Worm (Caenorhabditis elegans) whole organism, mixed stage, embryonic: ENCODE data around the gene B0222.11.

Experiments
- M03D4.4 ChIP-seq: sonication (generic microtip); optimal IDR thresholded peaks from 2 replicates; lab custom pipeline; 2017; ENCODE audit warnings: mild to moderate bottlenecking, missing genetic modification characterization, missing compliant biosample characterization
- bed-3 ChIP-seq: fragments of 200-800 bp; sonication (Bioruptor generic); optimal IDR thresholded peaks from 3 replicates; lab custom pipeline; 2018; ENCODE audit warnings: mild to moderate bottlenecking, missing genetic modification characterization, moderate library complexity, missing compliant biosample characterization
- blmp-1 ChIP-seq: fragments of 150-350 bp; optimal IDR thresholded peaks from 2 replicates; lab custom pipeline; 2014; ENCODE audit warnings: missing biosample characterization, missing genetic modification characterization
- ceh-39 ChIP-seq: fragments of 150-350 bp; optimal IDR thresholded peaks from 2 replicates; lab custom pipeline; 2014; ENCODE audit warnings: missing biosample characterization, missing genetic modification characterization
- ceh-43 ChIP-seq: fragments of 200-800 bp; sonication (Bioruptor generic); optimal IDR thresholded peaks from 2 replicates; lab custom pipeline; 2018; ENCODE audit warnings: mild to moderate bottlenecking, missing genetic modification characterization, moderate library complexity, missing compliant biosample characterization
- ceh-83 ChIP-seq: fragments of 200-800 bp; sonication (Bioruptor generic); optimal IDR thresholded peaks from 2 replicates; lab custom pipeline; 2018; ENCODE audit warnings: mild to moderate bottlenecking, missing genetic modification characterization, missing compliant biosample characterization
- ces-1 ChIP-seq: fragments of 150-350 bp; optimal IDR thresholded peaks from 2 replicates; lab custom pipeline; 2014; ENCODE audit warnings: missing biosample characterization, missing genetic modification reagents, missing genetic modification characterization
- cnd-1 ChIP-seq: fragments of 200-800 bp; sonication (Bioruptor generic); optimal IDR thresholded peaks from 2 replicates; lab custom pipeline; 2018; ENCODE audit warnings: mild to moderate bottlenecking, missing genetic modification characterization, missing compliant biosample characterization
- drap-1 ChIP-seq: fragments of 200-800 bp; sonication (Bioruptor generic); optimal IDR thresholded peaks from 3 replicates; lab custom pipeline; 2018; ENCODE audit warnings: mild to moderate bottlenecking, missing genetic modification characterization, missing compliant biosample characterization
- elt-1 ChIP-seq: sonication (generic microtip); optimal IDR thresholded peaks from 2 replicates; lab custom pipeline; 2017; ENCODE audit warnings: missing genetic modification characterization, mild to moderate bottlenecking, missing compliant biosample characterization, antibody characterized with exemption, moderate library complexity, borderline replicate concordance; ENCODE audit not compliant: insufficient read depth
- elt-3 ChIP-seq: fragments of 150-350 bp; optimal IDR thresholded peaks from 2 replicates; lab custom pipeline; 2014; ENCODE audit warnings: missing biosample characterization, missing genetic modification characterization
- flh-1 ChIP-seq: fragments of 200-800 bp; sonication (Bioruptor generic); optimal IDR thresholded peaks from 2 replicates; lab custom pipeline; 2018; ENCODE audit warnings: mild to moderate bottlenecking, missing genetic modification characterization, moderate library complexity, missing compliant biosample characterization
- ham-2 ChIP-seq: fragments of 200-800 bp; sonication (Bioruptor generic); optimal IDR thresholded peaks from 2 replicates; lab custom pipeline; 2018; ENCODE audit warnings: mild to moderate bottlenecking, missing genetic modification characterization, missing compliant biosample characterization
- hlh-1 ChIP-seq: fragments of 150-350 bp; optimal IDR thresholded peaks from 2 replicates; lab custom pipeline; 2014; ENCODE audit warnings: missing biosample characterization, missing genetic modification reagents, missing genetic modification characterization
- lin-13 ChIP-seq: fragments of 150-350 bp; optimal IDR thresholded peaks from 2 replicates; lab custom pipeline; 2014; ENCODE audit warnings: missing biosample characterization, missing genetic modification characterization
- lin-32 ChIP-seq: fragments of 200-800 bp; sonication (Bioruptor generic); optimal IDR thresholded peaks from 2 replicates; lab custom pipeline; 2018; ENCODE audit warnings: mild to moderate bottlenecking, missing genetic modification characterization, missing compliant biosample characterization
- lsy-2 ChIP-seq: fragments of 150-350 bp; optimal IDR thresholded peaks from 2 replicates; lab custom pipeline; 2014; ENCODE audit warnings: missing biosample characterization, missing genetic modification characterization
- mab-5 ChIP-seq: fragments of 150-350 bp; optimal IDR thresholded peaks from 2 replicates; lab custom pipeline; 2014; ENCODE audit warnings: missing biosample characterization, missing genetic modification characterization
- mep-1 ChIP-seq: fragments of 150-350 bp; optimal IDR thresholded peaks from 2 replicates; lab custom pipeline; 2017; ENCODE audit warnings: missing biosample characterization, missing genetic modification reagents, missing genetic modification characterization, inconsistent platforms
- mls-2 ChIP-seq: sonication (generic microtip); optimal IDR thresholded peaks from 2 replicates; lab custom pipeline; 2016; ENCODE audit warnings: mild to moderate bottlenecking, missing genetic modification characterization, moderate library complexity, missing compliant biosample characterization
- nhr-12 ChIP-seq: fragments of 150-350 bp; optimal IDR thresholded peaks from 2 replicates; lab custom pipeline; 2014; ENCODE audit warnings: missing biosample characterization, missing genetic modification characterization
- nhr-2 ChIP-seq: fragments of 150-350 bp; optimal IDR thresholded peaks from 2 replicates; lab custom pipeline; 2014; ENCODE audit warnings: missing biosample characterization, missing genetic modification characterization
- nhr-237 ChIP-seq: fragments of 150-350 bp; optimal IDR thresholded peaks from 2 replicates; lab custom pipeline; 2014; ENCODE audit warnings: missing biosample characterization, missing genetic modification characterization
- pha-4 ChIP-seq: fragments of 150-350 bp; optimal IDR thresholded peaks from 2 replicates; lab custom pipeline; 2018; ENCODE audit warnings: missing biosample characterization, missing genetic modification reagents, missing genetic modification characterization
- sem-2 ChIP-seq: fragments of 200-800 bp; sonication (Bioruptor generic); optimal IDR thresholded peaks from 2 replicates; lab custom pipeline; 2018; ENCODE audit warnings: mild to moderate bottlenecking, missing genetic modification characterization, missing compliant biosample characterization
- snpc-4 ChIP-seq: fragments of 150-350 bp; optimal IDR thresholded peaks from 2 replicates; lab custom pipeline; 2014; ENCODE audit warnings: missing biosample characterization, missing genetic modification characterization
- sptf-1 ChIP-seq: sonication (generic microtip); optimal IDR thresholded peaks from 2 replicates; lab custom pipeline; 2017; ENCODE audit warnings: mild to moderate bottlenecking, missing genetic modification characterization, moderate library complexity, missing compliant biosample characterization
- unc-120 ChIP-seq: sonication (generic microtip); optimal IDR thresholded peaks from 2 replicates; lab custom pipeline; 2017; ENCODE audit warnings: missing genetic modification characterization, missing compliant biosample characterization; ENCODE audit not compliant: poor library complexity, severe bottlenecking
- unc-39 ChIP-seq: fragments of 150-350 bp; optimal IDR thresholded peaks from 2 replicates; lab custom pipeline; 2014; ENCODE audit warnings: missing biosample characterization, missing genetic modification characterization
- unc-62 ChIP-seq: fragments of 150-350 bp; optimal IDR thresholded peaks from 2 replicates; lab custom pipeline; 2014; ENCODE audit warnings: missing biosample characterization, missing genetic modification reagents, missing genetic modification characterization
- zip-8 ChIP-seq: fragments of 150-350 bp; optimal IDR thresholded peaks from 2 replicates; lab custom pipeline; 2014; ENCODE audit warnings: missing biosample characterization, missing genetic modification characterization
- ztf-11 ChIP-seq: fragments of 150-350 bp; optimal IDR thresholded peaks from 2 replicates; lab custom pipeline; 2014; ENCODE audit warnings: missing biosample characterization, missing genetic modification characterization

B0222.11 gene

DNA sequence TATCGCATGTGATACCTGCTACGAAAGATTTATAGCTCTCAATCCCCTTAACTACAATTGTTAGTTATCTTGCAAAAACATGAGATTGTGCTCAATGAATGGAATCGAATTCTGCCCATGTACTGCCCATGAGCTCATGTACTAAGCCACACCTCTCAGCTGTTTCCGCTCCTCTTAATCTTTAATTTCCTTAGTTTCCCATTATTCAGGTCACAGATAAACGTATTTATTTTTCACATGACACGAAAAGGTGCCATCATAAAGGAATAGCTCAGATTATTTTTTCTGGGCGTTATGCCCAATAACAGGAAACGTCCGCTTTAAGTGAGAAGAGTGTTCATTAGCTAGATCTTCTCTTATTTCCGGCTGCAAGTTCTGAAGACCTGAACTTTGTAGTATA, 18.0 kb upstream of the B0222.11 start:
- TF ChIP-seq sem-2 (GFP tag; lab: Kevin White, UChicago): no peak

DNA sequence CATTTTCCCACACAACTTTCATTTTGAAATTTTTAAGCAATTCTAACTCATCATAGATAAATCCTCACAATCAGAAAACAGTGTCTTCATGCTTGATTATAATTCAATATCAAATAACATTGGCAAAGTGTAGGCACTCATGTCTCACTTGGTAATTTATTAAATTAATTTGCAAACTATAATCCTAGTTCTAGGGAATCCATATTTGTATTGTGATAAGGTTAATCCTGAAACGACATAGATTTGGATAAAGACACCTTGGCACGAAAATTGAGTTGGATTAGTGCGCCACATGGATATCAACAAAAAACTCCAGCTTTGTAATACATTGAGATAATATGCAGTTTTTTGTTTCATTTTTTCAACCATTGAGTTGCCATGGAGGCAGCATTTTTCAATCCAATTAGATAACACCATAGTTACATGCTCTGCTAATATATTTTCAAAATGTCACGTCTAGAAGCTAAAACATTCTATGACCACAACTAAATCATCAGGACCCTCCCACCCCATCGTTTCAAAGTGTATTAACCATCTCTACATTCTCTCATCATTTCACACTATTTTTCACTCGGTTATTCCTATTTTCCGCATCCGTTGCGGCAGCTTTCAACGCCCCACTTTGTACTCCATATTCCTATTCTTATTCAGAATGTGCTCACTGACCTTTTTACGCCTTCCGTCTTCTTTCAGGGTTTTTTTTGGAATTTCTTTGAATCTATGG, 15.9 kb upstream of the B0222.11 start:
- TF ChIP-seq ces-1 (GFP tag; lab: Kevin White, UChicago) (peak; percentile 78), unc-39 (no peak)

ce11 chrV:9181669-9182250, 13.8 kb upstream of the B0222.11 start, which contains the start of gene ptr-1:
ptr-1 (minus strand) TSS chrV:9181719.
- TF ChIP-seq snpc-4 (no peak), mls-2 (tag; lab: Kevin White, UChicago) (no peak), cnd-1 (tag; lab: Kevin White, UChicago) (no peak), ham-2 (GFP tag; lab: Kevin White, UChicago) (peak; percentile 13), unc-120 (no peak), mep-1 (tag; lab: Kevin White, UChicago) (no peak), nhr-237 (no peak), blmp-1 (tag; lab: Kevin White, UChicago) (peak; percentile 32), hlh-1 (tag; lab: Kevin White, UChicago) (no peak), mab-5 (tag; lab: Kevin White, UChicago) (no peak), lin-13 (tag; lab: Kevin White, UChicago) (no peak), sptf-1 (tag; lab: Kevin White, UChicago) (no peak), lin-32 (GFP tag; lab: Kevin White, UChicago) (no peak)
- TF ChIP-seq, all 35 proteins: peak for 2

DNA sequence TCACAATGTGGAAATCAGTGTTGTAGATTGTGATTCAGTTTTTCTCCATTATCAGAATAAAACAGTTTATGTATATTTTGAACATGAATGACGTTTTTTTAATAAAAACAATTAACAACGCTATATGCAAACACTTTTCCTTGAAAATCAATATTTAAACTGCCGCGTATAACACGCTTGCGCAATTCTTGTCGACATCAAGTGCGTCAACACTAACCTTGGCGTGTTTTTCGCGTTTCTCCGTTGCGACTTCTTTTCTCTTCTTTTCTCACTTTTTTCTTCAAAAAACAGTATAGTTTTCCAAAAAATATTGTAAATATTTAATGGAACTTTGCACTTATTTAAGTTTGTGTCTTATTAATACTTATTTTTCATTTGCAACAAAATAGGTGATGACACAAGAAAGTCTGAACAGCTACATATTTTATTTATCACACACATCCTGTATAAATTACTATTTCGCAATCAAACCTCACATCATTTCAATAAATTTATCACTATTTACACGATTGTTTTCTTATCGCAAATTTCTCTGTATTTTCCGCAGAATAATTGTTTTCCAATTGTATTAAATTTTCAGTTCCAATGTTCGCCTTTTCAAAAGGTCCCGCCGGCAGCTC, 7.3 kb upstream of the B0222.11 start, which contains the start of gene spas-1:
TSS of gene spas-1 (plus strand) at position 572 of the 620 bp plus-strand sequence.
- TF ChIP-seq ceh-43 (GFP tag; lab: Kevin White, UChicago): peak; percentile 56
- peak; percentile 38 for TF ChIP-seq unc-62 (GFP tag; lab: Kevin White, UChicago)
- peak; percentile 78 for TF ChIP-seq lin-13 (tag; lab: Kevin White, UChicago)
- no peak for TF ChIP-seq nhr-12
- peak; percentile 62 for TF ChIP-seq zip-8 (tag; lab: Kevin White, UChicago)
- no peak for TF ChIP-seq ceh-39 (tag; lab: Kevin White, UChicago)
- peak; percentile 93 for TF ChIP-seq mep-1 (tag; lab: Kevin White, UChicago)
- TF ChIP-seq ceh-83 (GFP tag; lab: Kevin White, UChicago): no peak
- TF ChIP-seq hlh-1 (tag; lab: Kevin White, UChicago): no peak
- peak; percentile 86 for TF ChIP-seq nhr-237
- TF ChIP-seq pha-4 (tag; lab: Kevin White, UChicago): peak; percentile 84
- peak; percentile 34 for TF ChIP-seq drap-1 (GFP tag; lab: Kevin White, UChicago)
- no peak for TF ChIP-seq elt-1 (tag; lab: Kevin White, UChicago)
- peak; percentile 15 for TF ChIP-seq nhr-2 (tag; lab: Kevin White, UChicago)
- TF ChIP-seq M03D4.4: peak; percentile 60
- TF ChIP-seq lin-32 (GFP tag; lab: Kevin White, UChicago): peak; percentile 42
- TF ChIP-seq mls-2 (tag; lab: Kevin White, UChicago): peak; percentile 32

ce11 chrV:9173789-9174188, 5.8 kb upstream of the B0222.11 start, which contains the start of gene pqn-16:
pqn-16 (plus strand) TSS chrV:9174089.
- TF ChIP-seq nhr-12 (no peak), bed-3 (GFP tag; lab: Kevin White, UChicago) (no peak), unc-62 (GFP tag; lab: Kevin White, UChicago) (no peak), M03D4.4 (no peak), ham-2 (GFP tag; lab: Kevin White, UChicago) (no peak), hlh-1 (tag; lab: Kevin White, UChicago) (no peak), drap-1 (GFP tag; lab: Kevin White, UChicago) (no peak), unc-39 (no peak), blmp-1 (tag; lab: Kevin White, UChicago) (no peak), unc-120 (no peak), elt-3 (tag; lab: Kevin White, UChicago) (no peak), mls-2 (tag; lab: Kevin White, UChicago) (no peak), ztf-11 (tag; lab: Kevin White, UChicago) (no peak), lsy-2 (tag; lab: Kevin White, UChicago) (no peak), sem-2 (GFP tag; lab: Kevin White, UChicago) (no peak), nhr-237 (no peak), flh-1 (GFP tag; lab: Kevin White, UChicago) (no peak)
